Fruit fly (Drosophila melanogaster) whole organism, prepupa: ENCODE data around the gene CG13282.

ENCODE experiments used
- CG10631 ChIP-seq: fragments of 200-800 bp; sonication (Bioruptor generic); optimal IDR thresholded peaks from 2 replicates; lab custom pipeline; 2016; ENCODE audit warnings: missing biosample characterization, missing genetic modification characterization
- CG10669 ChIP-seq: fragments of 200-800 bp; sonication (Bioruptor generic); optimal IDR thresholded peaks from 3 replicates; lab custom pipeline; 2018; ENCODE audit warnings: missing biosample characterization, mild to moderate bottlenecking, missing genetic modification characterization, moderate library complexity
- CG11294 ChIP-seq: fragments of 200-800 bp; sonication (Bioruptor generic); IDR thresholded peaks from 2 replicates; pipeline ENCODE4 v1.3.6; 2022; ENCODE audit warnings: missing biosample characterization, missing genetic modification characterization
- CG11902 ChIP-seq: fragments of 200-800 bp; sonication (Bioruptor generic); optimal IDR thresholded peaks from 3 replicates; lab custom pipeline; 2016; ENCODE audit warnings: missing biosample characterization, missing genetic modification characterization
- CG15336 ChIP-seq: fragments of 200-800 bp; sonication (Bioruptor generic); IDR thresholded peaks from 2 replicates; pipeline ENCODE4 v1.3.6; 2022; ENCODE audit warnings: missing biosample characterization, missing genetic modification characterization
- CG1621 ChIP-seq: fragments of 200-800 bp; sonication (Bioruptor generic); optimal IDR thresholded peaks from 3 replicates; lab custom pipeline; 2018; ENCODE audit warnings: missing biosample characterization, mild to moderate bottlenecking, missing genetic modification characterization
- CG16779 ChIP-seq: fragments of 200-800 bp; sonication (Bioruptor generic); optimal IDR thresholded peaks from 3 replicates; lab custom pipeline; 2017; ENCODE audit warnings: missing biosample characterization, mild to moderate bottlenecking, missing genetic modification characterization
- CG32006 ChIP-seq: fragments of 200-800 bp; sonication (Bioruptor generic); optimal IDR thresholded peaks from 3 replicates; lab custom pipeline; 2017; ENCODE audit warnings: missing biosample characterization, mild to moderate bottlenecking, missing genetic modification characterization
- CG34406 ChIP-seq: fragments of 200-800 bp; sonication (Bioruptor generic); optimal IDR thresholded peaks from 3 replicates; lab custom pipeline; 2016; ENCODE audit warnings: missing biosample characterization, missing genetic modification characterization
- CG3919 ChIP-seq: fragments of 200-800 bp; sonication (Bioruptor generic); optimal IDR thresholded peaks from 3 replicates; lab custom pipeline; 2016; ENCODE audit warnings: missing biosample characterization, missing genetic modification characterization
- CG4318 ChIP-seq: fragments of 200-800 bp; sonication (Bioruptor generic); optimal IDR thresholded peaks from 3 replicates; lab custom pipeline; 2017; ENCODE audit warnings: missing biosample characterization, mild to moderate bottlenecking, missing genetic modification characterization
- CG6163 ChIP-seq: fragments of 200-800 bp; sonication (Bioruptor generic); IDR thresholded peaks from 3 replicates; pipeline ENCODE4 v1.3.6; 2022; ENCODE audit warnings: missing biosample characterization, missing genetic modification characterization
- CG6276 ChIP-seq: fragments of 200-800 bp; sonication (Bioruptor generic); optimal IDR thresholded peaks from 2 replicates; lab custom pipeline; 2017; ENCODE audit warnings: missing biosample characterization, mild to moderate bottlenecking, missing genetic modification characterization
- CG6808 ChIP-seq: fragments of 200-800 bp; sonication (Bioruptor generic); optimal IDR thresholded peaks from 3 replicates; lab custom pipeline; 2017; ENCODE audit warnings: missing biosample characterization, missing genetic modification characterization, mild to moderate bottlenecking, moderate library complexity, missing genetic modification reagents
- CG7368 ChIP-seq: fragments of 200-800 bp; sonication (Bioruptor generic); optimal IDR thresholded peaks from 3 replicates; lab custom pipeline; 2016; ENCODE audit warnings: missing biosample characterization, missing genetic modification characterization
- CG8119 ChIP-seq: fragments of 200-800 bp; sonication (Bioruptor generic); IDR thresholded peaks from 3 replicates; pipeline ENCODE4 v1.3.6; 2022; ENCODE audit warnings: missing biosample characterization, missing genetic modification characterization
- CG8319 ChIP-seq: fragments of 200-800 bp; sonication (Bioruptor generic); optimal IDR thresholded peaks from 3 replicates; lab custom pipeline; 2016; ENCODE audit warnings: missing biosample characterization, missing genetic modification characterization
- CG9139 ChIP-seq: fragments of 200-800 bp; sonication (Bioruptor generic); optimal IDR thresholded peaks from 3 replicates; lab custom pipeline; 2017; ENCODE audit warnings: missing biosample characterization, mild to moderate bottlenecking, missing genetic modification characterization
- Eip78C ChIP-seq: fragments of 200-800 bp; sonication (Bioruptor generic); peaks from one replicate; lab custom pipeline; 2016; ENCODE audit warnings: missing biosample characterization, missing genetic modification characterization
- Eip93F ChIP-seq: fragments of 200-800 bp; sonication (Bioruptor generic); optimal IDR thresholded peaks from 2 replicates; lab custom pipeline; 2016; ENCODE audit warnings: missing biosample characterization, mild to moderate bottlenecking, missing genetic modification characterization
- Ets21C ChIP-seq: fragments of 200-800 bp; sonication (Bioruptor generic); optimal IDR thresholded peaks from 3 replicates; lab custom pipeline; 2016; ENCODE audit warnings: missing biosample characterization, missing genetic modification characterization
- Ets96B ChIP-seq: fragments of 200-800 bp; optimal IDR thresholded peaks from 2 replicates; lab custom pipeline; 2019; ENCODE audit warnings: missing biosample characterization, mild to moderate bottlenecking, missing genetic modification characterization, moderate library complexity
- Gug ChIP-seq: fragments of 200-800 bp; sonication (Bioruptor generic); IDR thresholded peaks from 2 replicates; pipeline ENCODE4 v1.3.6; 2022; ENCODE audit warnings: missing biosample characterization, missing genetic modification characterization
- Hr38 ChIP-seq: sonication (Bioruptor generic); optimal IDR thresholded peaks from 2 replicates; lab custom pipeline; 2016; ENCODE audit warnings: missing biosample characterization, missing genetic modification characterization
- Hr4 ChIP-seq: fragments of 200-800 bp; sonication (Bioruptor generic); optimal IDR thresholded peaks from 3 replicates; lab custom pipeline; 2016; ENCODE audit warnings: missing biosample characterization, missing genetic modification characterization
- Lpt ChIP-seq: fragments of 200-800 bp; sonication (Bioruptor generic); optimal IDR thresholded peaks from 3 replicates; lab custom pipeline; 2016; ENCODE audit warnings: missing biosample characterization, missing genetic modification characterization
- Met ChIP-seq: fragments of 200-800 bp; sonication (Bioruptor generic); optimal IDR thresholded peaks from 3 replicates; lab custom pipeline; 2016; ENCODE audit warnings: missing biosample characterization, missing genetic modification characterization
- Smox ChIP-seq: fragments of 200-800 bp; sonication (Bioruptor generic); optimal IDR thresholded peaks from 3 replicates; lab custom pipeline; 2016; ENCODE audit warnings: missing biosample characterization, missing genetic modification characterization
- Sox102F ChIP-seq: fragments of 200-800 bp; sonication (Bioruptor generic); optimal IDR thresholded peaks from 2 replicates; lab custom pipeline; 2016; ENCODE audit warnings: missing biosample characterization, mild to moderate bottlenecking, missing genetic modification characterization
- Sox14 ChIP-seq: fragments of 200-800 bp; sonication (Bioruptor generic); optimal IDR thresholded peaks from 3 replicates; lab custom pipeline; 2016; ENCODE audit warnings: missing biosample characterization, missing genetic modification characterization
- acj6 ChIP-seq: fragments of 200-800 bp; sonication (Bioruptor generic); optimal IDR thresholded peaks from 3 replicates; lab custom pipeline; 2016; ENCODE audit warnings: missing biosample characterization, missing genetic modification characterization
- dac ChIP-seq: fragments of 200-800 bp; sonication (Bioruptor generic); optimal IDR thresholded peaks from 2 replicates; lab custom pipeline; 2017; ENCODE audit warnings: missing biosample characterization, mild to moderate bottlenecking, missing genetic modification characterization
- eg ChIP-seq: fragments of 200-800 bp; sonication (Bioruptor generic); IDR thresholded peaks from 3 replicates; pipeline ENCODE4 v1.3.6; 2022; ENCODE audit warnings: missing biosample characterization, missing genetic modification characterization
- esn ChIP-seq: fragments of 200-800 bp; sonication (Bioruptor generic); optimal IDR thresholded peaks from 2 replicates; lab custom pipeline; 2016; ENCODE audit warnings: missing biosample characterization, mild to moderate bottlenecking, missing genetic modification characterization, moderate library complexity
- fd59A ChIP-seq: fragments of 200-800 bp; sonication (Bioruptor generic); optimal IDR thresholded peaks from 2 replicates; lab custom pipeline; 2017; ENCODE audit warnings: missing biosample characterization, mild to moderate bottlenecking, missing genetic modification characterization, missing genetic modification reagents
- fkh ChIP-seq: fragments of 200-800 bp; sonication (Bioruptor generic); optimal IDR thresholded peaks from 3 replicates; lab custom pipeline; 2017; ENCODE audit warnings: missing biosample characterization, mild to moderate bottlenecking, missing genetic modification characterization, moderate library complexity
- lz ChIP-seq: fragments of 200-800 bp; sonication (Bioruptor generic); optimal IDR thresholded peaks from 3 replicates; lab custom pipeline; 2016; ENCODE audit warnings: missing biosample characterization, missing genetic modification characterization
- net ChIP-seq: fragments of 200-800 bp; sonication (Bioruptor generic); optimal IDR thresholded peaks from 3 replicates; lab custom pipeline; 2016; ENCODE audit warnings: missing biosample characterization, missing genetic modification characterization
- pdm3 ChIP-seq: fragments of 200-800 bp; sonication (Bioruptor generic); optimal IDR thresholded peaks from 3 replicates; lab custom pipeline; 2016; ENCODE audit warnings: missing biosample characterization, missing genetic modification characterization
- salr ChIP-seq, 2 experiments: fragments of 200-800 bp; sonication (Bioruptor generic); optimal IDR thresholded peaks; 3 replicates each; lab custom pipeline; 2016 to 2018; ENCODE audit warnings: missing biosample characterization in 2 of 2, missing genetic modification characterization in 2 of 2, mild to moderate bottlenecking in 1 of 2
- spab ChIP-seq: fragments of 200-800 bp; sonication (Bioruptor generic); optimal IDR thresholded peaks from 2 replicates; lab custom pipeline; 2017; ENCODE audit warnings: missing biosample characterization, mild to moderate bottlenecking, missing genetic modification characterization, missing genetic modification reagents
- ss ChIP-seq, 2 experiments: fragments of 200-800 bp; sonication (Bioruptor generic); optimal IDR thresholded peaks; 2 replicates in 1 of 2; 3 replicates in 1 of 2; lab custom pipeline; 2017 to 2018; ENCODE audit warnings: mild to moderate bottlenecking in 2 of 2, missing biosample characterization in 2 of 2, missing genetic modification characterization in 2 of 2, moderate library complexity in 1 of 2
- svp ChIP-seq: fragments of 200-800 bp; sonication (Bioruptor generic); peaks from one replicate; lab custom pipeline; 2016; ENCODE audit warnings: missing biosample characterization, missing genetic modification characterization
- topi ChIP-seq: fragments of 200-800 bp; sonication (Bioruptor generic); optimal IDR thresholded peaks from 3 replicates; lab custom pipeline; 2016; ENCODE audit warnings: missing biosample characterization, missing genetic modification characterization

Gene CG13282

dm6 chr2L:16880930-16881329 is 46.6 kb upstream of the CG13282 start (continued):
- no peak for TF ChIP-seq Smox (GFP tag; lab: Kevin White, UChicago)
- TF ChIP-seq Ets21C (GFP tag; lab: Kevin White, UChicago), result no peak
- TF ChIP-seq Sox14 (GFP tag; lab: Kevin White, UChicago), result no peak
- TF ChIP-seq CG34406 (GFP tag; lab: Kevin White, UChicago), result no peak
- TF ChIP-seq CG9139 (GFP tag; lab: Kevin White, UChicago), result no peak
- no peak for TF ChIP-seq dac (GFP tag; lab: Kevin White, UChicago)
- peak; percentile 68 for TF ChIP-seq CG15336
- TF ChIP-seq CG6163 (GFP tag; lab: Robert Waterston, UW), result peak; percentile 59
- TF ChIP-seq CG10669, result no peak
- no peak for TF ChIP-seq CG16779 (tag; lab: Kevin White, UChicago)
- peak; percentile 33 for TF ChIP-seq net (GFP tag; lab: Kevin White, UChicago)
- TF ChIP-seq spab (GFP tag; lab: Kevin White, UChicago), result no peak
- TF ChIP-seq CG8119 (GFP tag; lab: Robert Waterston, UW), result peak; percentile 62; the same call in 2 of the 3 replicates
- no peak for TF ChIP-seq acj6 (GFP tag; lab: Kevin White, UChicago)
- peak in 1 of 2 experiments; percentile 22 for TF ChIP-seq ss (GFP tag; optimal IDR thresholded peaks at IDR 0.05; lab: Kevin White, UChicago)
- TF ChIP-seq pdm3 (GFP tag; lab: Kevin White, UChicago), result no peak
- TF ChIP-seq Hr4 (GFP tag; lab: Kevin White, UChicago), result no peak
- no peak for TF ChIP-seq fkh (GFP tag; lab: Kevin White, UChicago)
- TF ChIP-seq CG1621 (tag; lab: Kevin White, UChicago), result peak; percentile 30
- no peak for TF ChIP-seq CG11902 (GFP tag; lab: Kevin White, UChicago)
- no peak for TF ChIP-seq Gug (GFP tag; lab: Robert Waterston, UW)
- no peak for TF ChIP-seq salr (GFP tag; optimal IDR thresholded peaks at IDR 0.05; lab: Kevin White, UChicago)
- TF ChIP-seq CG4318 (GFP tag; lab: Kevin White, UChicago), result no peak
- peak; percentile 11 for TF ChIP-seq Lpt (GFP tag; lab: Kevin White, UChicago)
- TF ChIP-seq Met (GFP tag; lab: Kevin White, UChicago), result no peak
- TF ChIP-seq CG32006 (GFP tag; lab: Kevin White, UChicago), result no peak
- peak; percentile 16 for TF ChIP-seq lz (GFP tag; lab: Kevin White, UChicago)
- peak; percentile 62 for TF ChIP-seq CG3919 (GFP tag; lab: Kevin White, UChicago)
- TF ChIP-seq Hr38 (GFP tag; lab: Kevin White, UChicago), result no peak
- no peak for TF ChIP-seq Sox102F (GFP tag; lab: Kevin White, UChicago)
- peak; percentile 78 for TF ChIP-seq Eip78C (GFP tag; lab: Kevin White, UChicago)
- TF ChIP-seq CG10631 (GFP tag; lab: Kevin White, UChicago), result no peak
- no peak for TF ChIP-seq CG8319 (GFP tag; lab: Kevin White, UChicago)
- TF ChIP-seq fd59A (GFP tag; lab: Kevin White, UChicago), result no peak
- no peak for TF ChIP-seq CG11294
- TF ChIP-seq Ets96B, result no peak
- TF ChIP-seq CG6808 (GFP tag; lab: Kevin White, UChicago), result no peak

- TF ChIP-seq svp (GFP tag; lab: Kevin White, UChicago) (no peak), Eip93F (no peak)
Measured at dm6 chr2L:16879288-16879687, 45.0 kb upstream of the CG13282 start, which contains the start of the genes CG32832, CG31743 and CG34313. Gene CG32832, minus strand, starts transcription at chr2L:16879290. Gene CG31743, plus strand, starts transcription at chr2L:16879517. Gene CG34313, plus strand, starts transcription at chr2L:16879517.

- TF ChIP-seq esn (GFP tag; lab: Kevin White, UChicago), result no peak
- TF ChIP-seq CG10631 (GFP tag; lab: Kevin White, UChicago), result no peak
- TF ChIP-seq CG8119 (GFP tag; lab: Robert Waterston, UW), result no peak
- no peak for TF ChIP-seq acj6 (GFP tag; lab: Kevin White, UChicago)
- no peak for TF ChIP-seq CG7368 (GFP tag; lab: Kevin White, UChicago)
- TF ChIP-seq Hr38 (GFP tag; lab: Kevin White, UChicago), result no peak
- no peak for TF ChIP-seq eg (GFP tag; lab: Robert Waterston, UW)
- no peak for TF ChIP-seq Ets21C (GFP tag; lab: Kevin White, UChicago)
- TF ChIP-seq ss (GFP tag; optimal IDR thresholded peaks at IDR 0.05; lab: Kevin White, UChicago), result no peak
- TF ChIP-seq lz (GFP tag; lab: Kevin White, UChicago), result no peak
- TF ChIP-seq CG6276 (GFP tag; lab: Kevin White, UChicago), result no peak
- TF ChIP-seq topi (GFP tag; lab: Kevin White, UChicago), result no peak
Measured at dm6 chr2L:16877678-16878077, 43.4 kb upstream of the CG13282 start.
